Worm (Caenorhabditis elegans) whole organism, L1 larva: ENCODE measurements around the gene F28C6.9.

Experiments used
- ceh-90 ChIP-seq: sonication (generic microtip); optimal IDR thresholded peaks from 2 replicates; lab custom pipeline; 2016; ENCODE audit warnings: missing genetic modification characterization, missing compliant biosample characterization
- lin-14 ChIP-seq: fragments of 200-800 bp; sonication (Bioruptor generic); optimal IDR thresholded peaks from 2 replicates; lab custom pipeline; 2018; ENCODE audit warnings: mild to moderate bottlenecking, missing genetic modification characterization, moderate library complexity, missing compliant biosample characterization
- lsy-2 ChIP-seq, 2 experiments: fragments of 150-350 bp; optimal IDR thresholded peaks; 2 replicates each; lab custom pipeline; 2014; ENCODE audit warnings: missing biosample characterization in 2 of 2, missing genetic modification characterization in 2 of 2
- mdl-1 ChIP-seq, 2 experiments: fragments of 150-350 bp; optimal IDR thresholded peaks; 2 replicates each; lab custom pipeline; 2014 to 2017; ENCODE audit warnings: missing biosample characterization in 2 of 2, missing genetic modification characterization in 2 of 2, inconsistent platforms in 1 of 2
- mep-1 ChIP-seq: fragments of 150-350 bp; optimal IDR thresholded peaks from 2 replicates; lab custom pipeline; 2014; ENCODE audit warnings: missing biosample characterization, missing genetic modification characterization
- nhr-11 ChIP-seq: fragments of 150-350 bp; optimal IDR thresholded peaks from 2 replicates; lab custom pipeline; 2014; ENCODE audit warnings: missing biosample characterization, missing genetic modification characterization
- nhr-12 ChIP-seq: sonication (generic microtip); optimal IDR thresholded peaks from 2 replicates; lab custom pipeline; 2017; ENCODE audit warnings: missing biosample characterization, missing genetic modification characterization
- nhr-237 ChIP-seq: fragments of 150-350 bp; optimal IDR thresholded peaks from 2 replicates; lab custom pipeline; 2014; ENCODE audit warnings: missing biosample characterization, missing genetic modification characterization
- pax-3 ChIP-seq: fragments of 200-800 bp; sonication (Bioruptor generic); optimal IDR thresholded peaks from 2 replicates; lab custom pipeline; 2018; ENCODE audit warnings: mild to moderate bottlenecking, missing genetic modification characterization, moderate library complexity, missing compliant biosample characterization
- sptf-1 ChIP-seq: fragments of 150-350 bp; optimal IDR thresholded peaks from 2 replicates; lab custom pipeline; 2014; ENCODE audit warnings: missing biosample characterization, missing genetic modification characterization
- sup-37 ChIP-seq: fragments of 200-800 bp; sonication (Bioruptor generic); optimal IDR thresholded peaks from 2 replicates; lab custom pipeline; 2018; ENCODE audit warnings: mild to moderate bottlenecking, missing genetic modification characterization, missing compliant biosample characterization
- unc-62 ChIP-seq: fragments of 150-350 bp; optimal IDR thresholded peaks from 2 replicates; lab custom pipeline; 2014; ENCODE audit warnings: missing biosample characterization, missing genetic modification reagents, missing genetic modification characterization
- ztf-11 ChIP-seq, 2 experiments: sonication (generic microtip); optimal IDR thresholded peaks; 2 replicates each; lab custom pipeline; 2016 to 2017; ENCODE audit warnings: missing genetic modification characterization in 2 of 2, missing biosample characterization in 1 of 2, missing compliant biosample characterization in 1 of 2

DNA sequence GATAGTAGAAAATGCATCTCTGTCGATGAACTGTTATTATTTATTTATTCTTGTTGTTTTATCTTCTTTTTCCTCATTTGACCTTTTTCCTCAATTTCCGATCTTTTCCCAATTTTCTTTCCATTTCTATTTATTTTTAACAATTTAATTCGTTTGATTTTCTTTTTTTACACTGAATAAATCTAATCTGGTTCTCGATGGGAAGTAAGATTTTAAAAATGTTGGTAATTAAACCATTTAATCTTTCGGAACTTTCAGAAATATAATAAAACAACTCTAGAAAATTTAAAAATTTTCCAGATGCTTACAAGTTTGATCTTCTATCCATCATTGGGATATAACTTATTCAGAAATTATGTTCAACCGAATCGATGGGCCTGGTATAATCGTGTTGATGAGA is 3.4 kb downstream of the F28C6.9 start, which contains the start of gene F28C6.8:
- no peak for TF ChIP-seq unc-62 (GFP tag; lab: Kevin White, UChicago)
- no peak for TF ChIP-seq lsy-2 (tag; optimal IDR thresholded peaks at IDR 0.05; lab: Kevin White, UChicago)
- TF ChIP-seq nhr-11 (tag; lab: Kevin White, UChicago) = no peak
- TF ChIP-seq nhr-12 (tag; lab: Kevin White, UChicago) = no peak
- no peak for TF ChIP-seq sup-37 (GFP tag; lab: Kevin White, UChicago)
- no peak for TF ChIP-seq mep-1 (tag; lab: Kevin White, UChicago)
- no peak for TF ChIP-seq ceh-90
- TF ChIP-seq lin-14 = no peak
- TF ChIP-seq sptf-1 = no peak
- no peak for TF ChIP-seq ztf-11 (tag; optimal IDR thresholded peaks at IDR 0.05; lab: Kevin White, UChicago)
- TF ChIP-seq nhr-237 (tag; lab: Kevin White, UChicago) = no peak
- no peak for TF ChIP-seq pax-3
- TF ChIP-seq mdl-1 (tag; optimal IDR thresholded peaks at IDR 0.05; lab: Kevin White, UChicago) = no peak
